Worm (Caenorhabditis elegans): Measurements from ENCODE around the gene nhr-10.

ce11 chrIII:7136015-7136414, 20.8 kb upstream of the nhr-10 start, which contains the start of gene B0280.17:
- TF ChIP-seq dpff-1 (tag; optimal IDR thresholded peaks at IDR 0.05) = no peak
- no peak for TF ChIP-seq nfya-2 (GFP tag; IDR thresholded peaks at IDR 0.05)
- TF ChIP-seq K11D2.4 (GFP tag; IDR thresholded peaks at IDR 0.05) = no peak
- TF ChIP-seq nhr-179 (tag; optimal IDR thresholded peaks at IDR 0.05) = no peak
- no peak for TF ChIP-seq unc-62 (GFP tag; optimal IDR thresholded peaks at IDR 0.05)
- TF ChIP-seq Y95B8A.8 (GFP tag; IDR thresholded peaks at IDR 0.05) = no peak
- TF ChIP-seq efl-1 (GFP tag; optimal IDR thresholded peaks at IDR 0.05) = no peak
- no peak for TF ChIP-seq ama-1 (optimal IDR thresholded peaks at IDR 0.05)
- no peak for TF ChIP-seq ama-1 (GFP tag; optimal IDR thresholded peaks at IDR 0.05)
- no peak for TF ChIP-seq hrde-1 (tag; optimal IDR thresholded peaks at IDR 0.05; ENCODE audit: borderline replicate concordance)
- no peak for TF ChIP-seq lir-1 (GFP tag; conservative IDR thresholded peaks at IDR 0.05)
- no peak for TF ChIP-seq snpc-4 (GFP tag; optimal IDR thresholded peaks at IDR 0.05)
- TF ChIP-seq snpc-4 (tag; optimal IDR thresholded peaks at IDR 0.05) = no peak
- TF ChIP-seq hmg-1.2 (GFP tag; IDR thresholded peaks at IDR 0.05) = no peak
- TF ChIP-seq sea-2 (GFP tag; IDR thresholded peaks at IDR 0.05) = no peak
- no peak for TF ChIP-seq C06A6.2 (GFP tag; conservative IDR thresholded peaks at IDR 0.05)

All from whole organism, young adult.